Fruit fly (Drosophila melanogaster) S2 (cell line): ENCODE data around the gene CG8774.

Source experiments
- CG8478 ChIP-seq: fragments of >200 bp; optimal IDR thresholded peaks from 2 replicates; lab custom pipeline; 2018
- CTCF ChIP-seq, 2 experiments: fragments of >200 bp; optimal IDR thresholded peaks; 2 replicates each; lab custom pipeline; 2018

dm6 chr3R:13333031-13333430 lies 34.5 kb downstream of the CG8774 start:
- no peak for TF ChIP-seq CTCF (optimal IDR thresholded peaks at IDR 0.05; lab: Kevin White, UChicago)
- TF ChIP-seq CG8478 (lab: Kevin White, UChicago), result no peak
